Fruit fly (Drosophila melanogaster) whole organism, embryonic: ENCODE measurements around the gene scramb2.

Experiments used
- Aef1 ChIP-seq: fragments of 200-800 bp; sonication (Bioruptor generic); IDR thresholded peaks from 3 replicates; pipeline ENCODE4 v1.3.6; 2022; ENCODE audit warnings: missing biosample characterization, missing genetic modification characterization
- B-H1 ChIP-seq: fragments of 200-800 bp; sonication (Bioruptor generic); IDR thresholded peaks from 3 replicates; pipeline ENCODE4 v1.3.6; 2022; ENCODE audit warnings: missing biosample characterization, missing genetic modification characterization
- Bdp1 ChIP-seq: fragments of 200-800 bp; sonication (Bioruptor generic); optimal IDR thresholded peaks from 3 replicates; lab custom pipeline; 2016; ENCODE audit warnings: missing biosample characterization, missing genetic modification characterization
- CG11504 ChIP-seq: fragments of 200-800 bp; sonication (Bioruptor generic); optimal IDR thresholded peaks from 3 replicates; lab custom pipeline; 2019; ENCODE audit warnings: missing biosample characterization, mild to moderate bottlenecking, missing genetic modification characterization, moderate library complexity
- CG12219 ChIP-seq: fragments of 200-800 bp; sonication (Bioruptor generic); optimal IDR thresholded peaks from 3 replicates; lab custom pipeline; 2018; ENCODE audit warnings: missing biosample characterization, mild to moderate bottlenecking, missing genetic modification characterization
- CG13287 ChIP-seq: fragments of 200-800 bp; sonication (Bioruptor generic); IDR thresholded peaks from 2 replicates; pipeline ENCODE4 v1.3.6; 2022; ENCODE audit warnings: missing biosample characterization, missing genetic modification characterization; ENCODE audit not compliant: partially characterized antibody
- CG13775 ChIP-seq: fragments of 200-800 bp; sonication (Bioruptor generic); optimal IDR thresholded peaks from 3 replicates; lab custom pipeline; 2017; ENCODE audit warnings: missing biosample characterization, mild to moderate bottlenecking, missing genetic modification characterization
- CG1529 ChIP-seq: fragments of 200-800 bp; sonication (Bioruptor generic); optimal IDR thresholded peaks from 3 replicates; lab custom pipeline; 2018; ENCODE audit warnings: missing biosample characterization, missing genetic modification characterization
- CG16863 ChIP-seq: fragments of 200-800 bp; sonication (Bioruptor generic); optimal IDR thresholded peaks from 3 replicates; lab custom pipeline; 2016; ENCODE audit warnings: missing biosample characterization, missing genetic modification characterization
- CG17186 ChIP-seq: fragments of 200-800 bp; sonication (Bioruptor generic); optimal IDR thresholded peaks from 3 replicates; lab custom pipeline; 2017; ENCODE audit warnings: missing biosample characterization, missing genetic modification reagents, missing genetic modification characterization
- CG30020 ChIP-seq: fragments of 200-800 bp; optimal IDR thresholded peaks from 2 replicates; lab custom pipeline; 2019; ENCODE audit warnings: missing biosample characterization, mild to moderate bottlenecking, missing genetic modification characterization, moderate library complexity
- CG30403 ChIP-seq: fragments of 200-800 bp; sonication (Bioruptor generic); optimal IDR thresholded peaks from 3 replicates; lab custom pipeline; 2016; ENCODE audit warnings: missing biosample characterization, missing genetic modification characterization
- CG33213 ChIP-seq: fragments of 200-800 bp; sonication (Bioruptor generic); optimal IDR thresholded peaks from 3 replicates; lab custom pipeline; 2016; ENCODE audit warnings: missing biosample characterization, missing genetic modification characterization
- CG33557 ChIP-seq: fragments of 200-800 bp; sonication (Bioruptor generic); optimal IDR thresholded peaks from 2 replicates; lab custom pipeline; 2019; ENCODE audit warnings: missing biosample characterization, mild to moderate bottlenecking, missing genetic modification characterization, moderate library complexity
- CG4404 ChIP-seq: fragments of 200-800 bp; sonication (Bioruptor generic); IDR thresholded peaks from 2 replicates; pipeline ENCODE4 v1.3.6; 2022; ENCODE audit warnings: missing biosample characterization, missing genetic modification characterization
- CG6791 ChIP-seq: fragments of 200-800 bp; sonication (Bioruptor generic); IDR thresholded peaks from 3 replicates; pipeline ENCODE4 v1.3.6; 2022; ENCODE audit warnings: missing biosample characterization, missing genetic modification characterization; ENCODE audit not compliant: partially characterized antibody
- CG7556 ChIP-seq: fragments of 200-800 bp; sonication (Bioruptor generic); optimal IDR thresholded peaks from 2 replicates; lab custom pipeline; 2017; ENCODE audit warnings: missing biosample characterization, mild to moderate bottlenecking, missing genetic modification characterization
- CG7786 ChIP-seq: fragments of 200-800 bp; sonication (Bioruptor generic); optimal IDR thresholded peaks from 2 replicates; lab custom pipeline; 2016; ENCODE audit warnings: missing biosample characterization, missing genetic modification characterization
- CG7839 ChIP-seq: fragments of 200-800 bp; sonication (Bioruptor generic); optimal IDR thresholded peaks from 3 replicates; lab custom pipeline; 2018; ENCODE audit warnings: missing biosample characterization, mild to moderate bottlenecking, missing genetic modification characterization, moderate library complexity
- CG7987 ChIP-seq: fragments of 200-800 bp; sonication (Bioruptor generic); optimal IDR thresholded peaks from 2 replicates; lab custom pipeline; 2018; ENCODE audit warnings: missing biosample characterization, mild to moderate bottlenecking, missing genetic modification characterization, moderate library complexity
- CG9609 ChIP-seq: fragments of 200-800 bp; sonication (Bioruptor generic); optimal IDR thresholded peaks from 3 replicates; lab custom pipeline; 2016; ENCODE audit warnings: missing biosample characterization, missing genetic modification characterization
- CG9876 ChIP-seq: fragments of 200-800 bp; sonication (Bioruptor generic); optimal IDR thresholded peaks from 2 replicates; lab custom pipeline; 2016; ENCODE audit warnings: missing biosample characterization, missing genetic modification characterization
- Dip3 ChIP-seq: fragments of 200-800 bp; sonication (Bioruptor generic); optimal IDR thresholded peaks from 3 replicates; lab custom pipeline; 2016; ENCODE audit warnings: missing biosample characterization, missing genetic modification characterization
- E2f2 ChIP-seq: fragments of 200-800 bp; sonication (Bioruptor generic); IDR thresholded peaks from 2 replicates; pipeline ENCODE4 v1.3.6; 2022; ENCODE audit warnings: missing biosample characterization, missing genetic modification characterization
- Elba2 ChIP-seq: fragments of 200-800 bp; sonication (Bioruptor generic); optimal IDR thresholded peaks from 3 replicates; lab custom pipeline; 2016; ENCODE audit warnings: missing biosample characterization, missing genetic modification characterization
- Mad ChIP-seq: fragments of 200-800 bp; sonication (Bioruptor generic); optimal IDR thresholded peaks from 2 replicates; lab custom pipeline; 2016; ENCODE audit warnings: missing biosample characterization, missing genetic modification characterization
- NK7.1 ChIP-seq: fragments of 200-800 bp; sonication (Bioruptor generic); optimal IDR thresholded peaks from 3 replicates; lab custom pipeline; 2016; ENCODE audit warnings: missing biosample characterization, missing genetic modification characterization
- Ptx1 ChIP-seq: fragments of 200-800 bp; sonication (Bioruptor generic); IDR thresholded peaks from 2 replicates; pipeline ENCODE4 v1.3.6; 2022; ENCODE audit warnings: missing biosample characterization, missing genetic modification characterization
- Ravus ChIP-seq: fragments of 200-800 bp; sonication (Bioruptor generic); IDR thresholded peaks from 2 replicates; pipeline ENCODE4 v1.3.6; 2022; ENCODE audit warnings: missing biosample characterization, missing genetic modification characterization
- Scr ChIP-seq: fragments of 200-800 bp; sonication (Bioruptor generic); IDR thresholded peaks from 2 replicates; pipeline ENCODE4 v1.3.6; 2022; ENCODE audit warnings: missing biosample characterization, missing genetic modification characterization; ENCODE audit not compliant: partially characterized antibody
- Sin3A ChIP-seq: fragments of >200 bp; optimal IDR thresholded peaks from 2 replicates; lab custom pipeline; 2018
- Tbp ChIP-seq: fragments of >200 bp; optimal IDR thresholded peaks from 2 replicates; lab custom pipeline; 2018; ENCODE audit warnings: missing biosample characterization, missing genetic modification characterization
- Trl ChIP-seq, 3 experiments: fragments of >200 bp in 2 of 3; fragments of 200-800 bp in 1 of 3; sonication (Bioruptor generic) in 1 of 3; optimal IDR thresholded peaks; 2 replicates in 1 of 3; 3 replicates in 2 of 3; lab custom pipeline; 2016 to 2017; ENCODE audit warnings: missing biosample characterization in 1 of 3, missing genetic modification characterization in 1 of 3
- Xrp1 ChIP-seq: fragments of 200-800 bp; sonication (Bioruptor generic); IDR thresholded peaks from 2 replicates; pipeline ENCODE4 v1.3.6; 2022; ENCODE audit warnings: missing biosample characterization, missing genetic modification characterization
- ab ChIP-seq: fragments of 200-800 bp; sonication (Bioruptor generic); optimal IDR thresholded peaks from 2 replicates; lab custom pipeline; 2016; ENCODE audit warnings: missing biosample characterization, missing genetic modification characterization
- az2 ChIP-seq: fragments of 200-800 bp; sonication (Bioruptor generic); optimal IDR thresholded peaks from 3 replicates; lab custom pipeline; 2016; ENCODE audit warnings: missing biosample characterization, missing genetic modification characterization
- bcd ChIP-seq: fragments of 200-800 bp; sonication (Bioruptor generic); optimal IDR thresholded peaks from 2 replicates; lab custom pipeline; 2017; ENCODE audit warnings: missing biosample characterization, mild to moderate bottlenecking, missing genetic modification characterization
- chn ChIP-seq: fragments of 200-800 bp; sonication (Bioruptor generic); optimal IDR thresholded peaks from 2 replicates; lab custom pipeline; 2016; ENCODE audit warnings: missing biosample characterization, missing genetic modification characterization
- crc ChIP-seq: fragments of 200-800 bp; sonication (Bioruptor generic); optimal IDR thresholded peaks from 2 replicates; lab custom pipeline; 2016; ENCODE audit warnings: missing biosample characterization, missing genetic modification characterization
- croc ChIP-seq: fragments of 200-800 bp; sonication (Bioruptor generic); conservative IDR thresholded peaks from 3 replicates; pipeline ENCODE4 v1.3.6; 2022; ENCODE audit warnings: missing biosample characterization, missing genetic modification characterization
- dmrt11E ChIP-seq: fragments of 200-800 bp; sonication (Bioruptor generic); optimal IDR thresholded peaks from 3 replicates; lab custom pipeline; 2018; ENCODE audit warnings: missing biosample characterization, mild to moderate bottlenecking, missing genetic modification characterization, moderate library complexity
- fd3F ChIP-seq: fragments of 200-800 bp; sonication (Bioruptor generic); optimal IDR thresholded peaks from 2 replicates; lab custom pipeline; 2018; ENCODE audit warnings: missing biosample characterization, mild to moderate bottlenecking, missing genetic modification characterization, moderate library complexity
- gem ChIP-seq: fragments of 200-800 bp; sonication (Bioruptor generic); optimal IDR thresholded peaks from 2 replicates; lab custom pipeline; 2019; ENCODE audit warnings: missing biosample characterization, mild to moderate bottlenecking, missing genetic modification characterization, moderate library complexity
- kay ChIP-seq: fragments of 200-800 bp; sonication (Bioruptor generic); optimal IDR thresholded peaks from 2 replicates; lab custom pipeline; 2016; ENCODE audit warnings: missing biosample characterization, missing genetic modification characterization
- ken ChIP-seq: fragments of 200-800 bp; sonication (Bioruptor generic); IDR thresholded peaks from 3 replicates; pipeline ENCODE4 v1.3.6; 2022; ENCODE audit warnings: missing biosample characterization, missing genetic modification characterization
- oc ChIP-seq: fragments of 200-800 bp; sonication (Bioruptor generic); optimal IDR thresholded peaks from 2 replicates; lab custom pipeline; 2018; ENCODE audit warnings: missing biosample characterization, mild to moderate bottlenecking, missing genetic modification characterization, moderate library complexity
- ranshi ChIP-seq: fragments of 200-800 bp; sonication (Bioruptor generic); IDR thresholded peaks from 2 replicates; pipeline ENCODE4 v1.3.6; 2022; ENCODE audit warnings: missing biosample characterization, missing genetic modification characterization
- sd ChIP-seq: fragments of 200-800 bp; sonication (Bioruptor generic); optimal IDR thresholded peaks from 3 replicates; lab custom pipeline; 2018; ENCODE audit warnings: missing biosample characterization, mild to moderate bottlenecking, missing genetic modification characterization, moderate library complexity
- shn ChIP-seq: fragments of 200-800 bp; sonication (Bioruptor generic); optimal IDR thresholded peaks from 3 replicates; lab custom pipeline; 2016; ENCODE audit warnings: missing biosample characterization, missing genetic modification characterization
- sima ChIP-seq: fragments of 200-800 bp; sonication (Bioruptor generic); optimal IDR thresholded peaks from 2 replicates; lab custom pipeline; 2016; ENCODE audit warnings: missing biosample characterization, missing genetic modification characterization
- stwl ChIP-seq: fragments of 200-800 bp; sonication (Bioruptor generic); optimal IDR thresholded peaks from 3 replicates; lab custom pipeline; 2018; ENCODE audit warnings: missing biosample characterization, mild to moderate bottlenecking, missing genetic modification characterization, moderate library complexity
- tna ChIP-seq: fragments of 200-800 bp; sonication (Bioruptor generic); IDR thresholded peaks from 2 replicates; pipeline ENCODE4 v1.3.6; 2022; ENCODE audit warnings: missing biosample characterization, missing genetic modification characterization; ENCODE audit not compliant: partially characterized antibody

scramb2 gene

DNA sequence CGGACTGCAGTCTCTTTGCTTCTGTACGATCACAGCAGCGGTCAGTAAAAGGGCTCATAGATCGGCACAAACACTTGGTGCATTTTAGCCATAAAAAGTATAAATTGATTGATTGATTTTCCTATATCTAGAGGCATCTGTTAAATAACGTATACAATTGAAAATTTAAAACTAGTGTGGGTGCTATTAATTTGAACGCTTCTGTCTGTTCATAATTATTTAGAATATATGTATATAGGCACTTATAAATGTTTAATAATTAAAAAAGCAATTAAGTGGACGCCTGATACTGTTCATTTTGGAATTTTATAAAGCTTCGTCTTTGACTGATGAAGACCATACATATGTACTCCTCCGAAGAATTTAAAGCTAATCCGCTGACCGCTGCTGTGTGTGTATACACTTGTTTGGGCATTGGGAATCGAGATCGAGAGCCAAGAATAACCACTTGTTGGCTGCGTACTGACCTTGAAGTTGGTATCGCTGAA, 1.3 kb downstream of the scramb2 start (continued):
- TF ChIP-seq CG30403 (GFP tag; lab: Kevin White, UChicago) (peak; percentile 27), Sin3A (lab: Kevin White, UChicago) (no peak), CG17186 (GFP tag; lab: Kevin White, UChicago) (no peak), CG16863 (GFP tag; lab: Kevin White, UChicago) (no peak), ab (GFP tag; lab: Kevin White, UChicago) (no peak), ken (GFP tag; lab: Robert Waterston, UW) (0 out of 3 replicates have a peak, but pooled peaks have one; percentile 12), Dip3 (GFP tag; lab: Kevin White, UChicago) (no peak), Trl (optimal IDR thresholded peaks at IDR 0.05; lab: Kevin White, UChicago) (no peak), Trl (GFP tag; optimal IDR thresholded peaks at IDR 0.05; lab: Kevin White, UChicago) (no peak), CG4404 (GFP tag; lab: Robert Waterston, UW) (no peak), sd (peak; percentile 36), CG13287 (GFP tag; lab: Robert Waterston, UW) (no peak), CG1529 (GFP tag; lab: Kevin White, UChicago) (no peak), CG9876 (GFP tag; lab: Kevin White, UChicago) (no peak), CG7839 (peak; percentile 37), CG7786 (GFP tag; lab: Kevin White, UChicago) (no peak), Xrp1 (GFP tag; lab: Robert Waterston, UW) (peak; percentile 31; the same call in 1 of the 2 replicates), CG11504 (tag; lab: Kevin White, UChicago) (peak; percentile 70), Tbp (GFP tag; lab: Kevin White, UChicago) (no peak), kay (no peak), Bdp1 (no peak), Aef1 (GFP tag; lab: Robert Waterston, UW) (peak; percentile 25; the same call in 1 of the 3 replicates), sima (no peak), az2 (peak; percentile 52), Elba2 (no peak), CG12219 (no peak), CG6791 (GFP tag; lab: Robert Waterston, UW) (no peak), crc (no peak), CG30020 (tag; lab: Kevin White, UChicago) (no peak), Mad (no peak), gem (tag; lab: Kevin White, UChicago) (peak; percentile 67), croc (GFP tag; lab: Robert Waterston, UW) (no peak), E2f2 (no peak), CG7987 (GFP tag; lab: Kevin White, UChicago) (no peak), oc (tag; lab: Kevin White, UChicago) (no peak), Scr (GFP tag; lab: Robert Waterston, UW) (no peak), Ptx1 (peak; percentile 56), CG33557 (GFP tag; lab: Kevin White, UChicago) (no peak), ranshi (GFP tag; lab: Robert Waterston, UW) (no peak), Ravus (GFP tag; lab: Robert Waterston, UW) (no peak), dmrt11E (tag; lab: Kevin White, UChicago) (peak; percentile 28), stwl (tag; lab: Kevin White, UChicago) (no peak), B-H1 (no peak), CG13775 (peak; percentile 17), chn (GFP tag; lab: Kevin White, UChicago) (no peak), bcd (peak; percentile 47), CG33213 (GFP tag; lab: Kevin White, UChicago) (no peak), CG7556 (GFP tag; lab: Kevin White, UChicago) (peak; percentile 16), shn (GFP tag; lab: Kevin White, UChicago) (no peak), CG9609 (GFP tag; lab: Kevin White, UChicago) (no peak), tna (GFP tag; lab: Robert Waterston, UW) (no peak), fd3F (GFP tag; lab: Kevin White, UChicago) (peak; percentile 23), NK7.1 (GFP tag; lab: Kevin White, UChicago) (no peak)
